Worm (Caenorhabditis elegans): ENCODE results near the gene T04H1.13.

DNA sequence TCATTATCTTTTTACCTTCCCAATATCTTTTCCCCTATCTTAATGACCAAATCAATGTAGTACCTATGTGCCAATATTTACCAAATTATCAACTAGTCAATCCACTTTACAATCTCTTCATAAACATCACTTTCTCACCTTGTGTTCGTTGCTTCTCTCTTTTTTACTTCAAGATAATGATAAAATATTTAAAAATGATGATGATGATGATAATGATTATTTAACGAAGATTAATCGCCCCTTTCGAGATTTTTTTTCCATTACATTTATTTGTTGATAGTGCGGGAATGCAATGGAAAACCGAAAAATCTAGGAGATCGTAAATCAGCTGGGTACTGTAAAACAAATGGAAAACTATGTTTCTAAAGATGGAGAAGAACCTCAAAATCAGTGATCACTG is 49.3 kb upstream of the T04H1.13 start:
- TF ChIP-seq nhr-28 (tag; optimal IDR thresholded peaks at IDR 0.05): no peak
- no peak for TF ChIP-seq lsy-2 (tag; optimal IDR thresholded peaks at IDR 0.05)
- TF ChIP-seq unc-39 (tag; optimal IDR thresholded peaks at IDR 0.05): no peak
- TF ChIP-seq unc-120 (tag; optimal IDR thresholded peaks at IDR 0.05; ENCODE audit: poor library complexity, severe bottlenecking): no peak
- no peak for TF ChIP-seq blmp-1 (tag; optimal IDR thresholded peaks at IDR 0.05)
- TF ChIP-seq mab-5 (tag; optimal IDR thresholded peaks at IDR 0.05): no peak
- no peak for TF ChIP-seq elt-3 (tag; optimal IDR thresholded peaks at IDR 0.05)
- no peak for TF ChIP-seq pha-4 (tag; optimal IDR thresholded peaks at IDR 0.05)
- TF ChIP-seq nhr-237 (tag; optimal IDR thresholded peaks at IDR 0.05): no peak
- TF ChIP-seq flh-1 (GFP tag; optimal IDR thresholded peaks at IDR 0.05): no peak
- no peak for TF ChIP-seq snpc-4 (tag; optimal IDR thresholded peaks at IDR 0.05)
- no peak for TF ChIP-seq nhr-12 (tag; optimal IDR thresholded peaks at IDR 0.05)
- TF ChIP-seq unc-62 (GFP tag; optimal IDR thresholded peaks at IDR 0.05): no peak
- TF ChIP-seq nhr-76 (tag; optimal IDR thresholded peaks at IDR 0.05): no peak

Data from whole organism, mixed stage, embryonic.